Fruit fly (Drosophila melanogaster): ENCODE results near the gene CG15812.

Gene CG15812

DNA sequence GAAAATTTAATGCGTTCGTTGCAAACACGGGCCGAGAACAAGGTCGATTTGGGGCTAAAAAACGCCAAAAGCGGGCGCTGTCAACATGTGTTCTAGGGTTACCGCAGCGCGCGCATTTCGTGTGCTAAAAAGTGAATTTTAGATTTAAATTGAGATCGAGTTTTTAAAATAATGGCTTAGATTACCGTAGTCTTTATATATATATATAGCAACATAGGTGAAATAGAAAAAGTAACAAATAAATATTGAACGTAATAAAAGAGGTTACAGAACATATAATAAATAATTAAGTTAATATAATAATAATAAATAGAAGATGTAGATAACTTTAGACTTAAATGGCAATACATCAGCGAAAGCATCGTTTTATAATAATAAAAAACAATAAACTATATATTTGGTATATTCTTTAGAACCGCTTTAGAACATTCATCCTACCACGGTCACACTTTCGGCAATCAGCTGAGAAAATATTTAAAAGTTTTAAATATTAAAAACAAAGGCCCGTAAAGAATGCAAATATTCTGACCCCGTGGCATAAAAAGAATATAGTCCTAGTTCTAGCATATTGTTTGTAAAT is 16.3 kb upstream of the CG15812 start, which contains the start of the genes CG11537 and Alg2 (continued):
- 0 out of 2 replicates have a peak, but pooled peaks have one; percentile 32 for TF ChIP-seq Atf6 (GFP tag; IDR thresholded peaks at IDR 0.05)
- TF ChIP-seq CG34376 (GFP tag; optimal IDR thresholded peaks at IDR 0.05), result no peak
- no peak for TF ChIP-seq zfh1 (GFP tag; IDR thresholded peaks at IDR 0.05)
- TF ChIP-seq Dek (tag; optimal IDR thresholded peaks at IDR 0.05), result peak; percentile 12
- no peak for TF ChIP-seq CG3995 (GFP tag; optimal IDR thresholded peaks at IDR 0.05)
- no peak for TF ChIP-seq lmd (GFP tag; IDR thresholded peaks at IDR 0.05)
- TF ChIP-seq insv (GFP tag; optimal IDR thresholded peaks at IDR 0.05), result peak in 1 of 2 experiments; percentile 6
- TF ChIP-seq amos (GFP tag; IDR thresholded peaks at IDR 0.05; ENCODE audit: partially characterized antibody), result peak; percentile 28; the same call in 1 of the 2 replicates
- TF ChIP-seq Nf-YC (tag; optimal IDR thresholded peaks at IDR 0.05), result peak; percentile 41
- no peak for TF ChIP-seq Chrac-16 (GFP tag; optimal IDR thresholded peaks at IDR 0.05)
- peak in 1 of 2 experiments; percentile 19 for TF ChIP-seq Pdp1 (GFP tag; optimal IDR thresholded peaks at IDR 0.05)
- TF ChIP-seq CG11247 (GFP tag; IDR thresholded peaks at IDR 0.05), result peak; percentile 36; the same call in 1 of the 2 replicates
- peak; percentile 56 for TF ChIP-seq sens (GFP tag)
- peak; percentile 28 for TF ChIP-seq Max (GFP tag; optimal IDR thresholded peaks at IDR 0.05)
- no peak for TF ChIP-seq CG31388 (GFP tag; optimal IDR thresholded peaks at IDR 0.05)
- TF ChIP-seq CG17328 (GFP tag; IDR thresholded peaks at IDR 0.05), result no peak
- peak; percentile 45 for TF ChIP-seq CG2712 (tag; optimal IDR thresholded peaks at IDR 0.05)
- TF ChIP-seq CG2678 (tag; optimal IDR thresholded peaks at IDR 0.05), result peak; percentile 42
- 0 out of 3 replicates have a peak, but pooled peaks have one; percentile 39 for TF ChIP-seq CG34422 (GFP tag; IDR thresholded peaks at IDR 0.05)
- TF ChIP-seq Rfx (GFP tag; IDR thresholded peaks at IDR 0.05), result peak; percentile 56
- TF ChIP-seq ap (GFP tag; IDR thresholded peaks at IDR 0.05), result peak; percentile 23; the same call in 1 of the 2 replicates
- TF ChIP-seq dmrt99B (tag; optimal IDR thresholded peaks at IDR 0.05), result no peak
- peak; percentile 21 for TF ChIP-seq CG7839 (tag; optimal IDR thresholded peaks at IDR 0.05)
- TF ChIP-seq HLH3B (GFP tag; IDR thresholded peaks at IDR 0.05), result peak; percentile 13; the same call in 1 of the 2 replicates
- no peak for TF ChIP-seq Dref (GFP tag; IDR thresholded peaks at IDR 0.05)
- TF ChIP-seq HHEX (GFP tag; optimal IDR thresholded peaks at IDR 0.05), result peak; percentile 12
- TF ChIP-seq CG3847 (GFP tag; IDR thresholded peaks at IDR 0.05), result 0 out of 2 replicates have a peak, but pooled peaks have one; percentile 22
- TF ChIP-seq CoRest (tag; optimal IDR thresholded peaks at IDR 0.05), result peak; percentile 38
- TF ChIP-seq CG17802 (tag; optimal IDR thresholded peaks at IDR 0.05), result peak; percentile 49
- peak; percentile 75 for TF ChIP-seq slbo (GFP tag; IDR thresholded peaks at IDR 0.05)
- peak; percentile 52 for TF ChIP-seq CG32532 (GFP tag; IDR thresholded peaks at IDR 0.05)
- no peak for TF ChIP-seq dimm (GFP tag; IDR thresholded peaks at IDR 0.05)
- no peak for TF ChIP-seq CG31224 (GFP tag; IDR thresholded peaks at IDR 0.05)
- TF ChIP-seq stwl (tag; optimal IDR thresholded peaks at IDR 0.05), result peak; percentile 28
- peak; percentile 11 for TF ChIP-seq CG4424 (GFP tag; optimal IDR thresholded peaks at IDR 0.05)
- TF ChIP-seq CG12155 (GFP tag; optimal IDR thresholded peaks at IDR 0.05), result peak; percentile 28
- TF ChIP-seq CG18599 (GFP tag; optimal IDR thresholded peaks at IDR 0.05), result peak; percentile 39
- TF ChIP-seq Rx (GFP tag; IDR thresholded peaks at IDR 0.05), result no peak
- peak; percentile 12 for TF ChIP-seq dm (GFP tag; optimal IDR thresholded peaks at IDR 0.05)
- TF ChIP-seq dmrt11E (tag; optimal IDR thresholded peaks at IDR 0.05), result peak; percentile 33
- TF ChIP-seq CG17361 (GFP tag; IDR thresholded peaks at IDR 0.05), result peak; percentile 44; the same call in 2 of the 3 replicates
- peak; percentile 29 for TF ChIP-seq CG10366 (GFP tag; IDR thresholded peaks at IDR 0.05)
- peak; percentile 27; the same call in 1 of the 3 replicates for TF ChIP-seq dysf (GFP tag; IDR thresholded peaks at IDR 0.05)
- no peak for TF ChIP-seq CG33213 (GFP tag; optimal IDR thresholded peaks at IDR 0.05)
- peak; percentile 23; the same call in 1 of the 2 replicates for TF ChIP-seq NFAT (GFP tag; IDR thresholded peaks at IDR 0.05)
- TF ChIP-seq Fer2 (tag; optimal IDR thresholded peaks at IDR 0.05), result peak; percentile 4
- no peak for TF ChIP-seq CG14667 (GFP tag; IDR thresholded peaks at IDR 0.05)
- no peak for TF ChIP-seq CG10321 (GFP tag; IDR thresholded peaks at IDR 0.05)
- TF ChIP-seq ssp (GFP tag; IDR thresholded peaks at IDR 0.05), result no peak
- TF ChIP-seq CG13424 (tag; optimal IDR thresholded peaks at IDR 0.05), result peak; percentile 24
